Worm (Caenorhabditis elegans): ENCODE measurements around the gene gei-1.

Gene gei-1

DNA sequence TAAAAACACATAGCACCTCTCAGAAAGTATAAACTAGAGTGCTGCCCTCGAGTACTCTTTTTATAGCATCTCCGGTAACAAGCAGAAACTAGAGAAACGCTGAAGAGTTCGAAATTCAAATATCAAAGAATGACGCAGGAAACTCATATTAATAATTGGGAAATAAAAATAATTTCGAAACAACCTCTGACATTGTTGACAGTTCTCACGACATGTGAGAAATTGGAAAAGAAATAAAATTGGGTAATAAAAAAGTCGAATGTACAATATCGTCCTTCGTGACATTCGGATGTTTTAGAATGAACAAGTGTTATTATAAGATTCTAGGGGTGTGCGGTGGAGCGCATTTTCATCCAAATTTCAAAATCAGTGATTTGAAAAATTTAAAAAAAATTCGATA is 27.6 kb downstream of the gei-1 start:
- TF ChIP-seq php-3 (GFP tag; IDR thresholded peaks at IDR 0.05) (no peak; the same call in 1 of the 2 replicates), lin-38 (GFP tag; IDR thresholded peaks at IDR 0.05) (peak; percentile 29; the same call in 1 of the 2 replicates), daf-16 (GFP tag; optimal IDR thresholded peaks at IDR 0.05) (no peak), daf-16 (tag; optimal IDR thresholded peaks at IDR 0.05) (peak; percentile 52), dve-1 (tag; optimal IDR thresholded peaks at IDR 0.05; ENCODE audit: insufficient read depth) (peak; percentile 51), dmd-6 (GFP tag; IDR thresholded peaks at IDR 0.05) (peak; percentile 33; the same call in 1 of the 2 replicates)

DNA sequence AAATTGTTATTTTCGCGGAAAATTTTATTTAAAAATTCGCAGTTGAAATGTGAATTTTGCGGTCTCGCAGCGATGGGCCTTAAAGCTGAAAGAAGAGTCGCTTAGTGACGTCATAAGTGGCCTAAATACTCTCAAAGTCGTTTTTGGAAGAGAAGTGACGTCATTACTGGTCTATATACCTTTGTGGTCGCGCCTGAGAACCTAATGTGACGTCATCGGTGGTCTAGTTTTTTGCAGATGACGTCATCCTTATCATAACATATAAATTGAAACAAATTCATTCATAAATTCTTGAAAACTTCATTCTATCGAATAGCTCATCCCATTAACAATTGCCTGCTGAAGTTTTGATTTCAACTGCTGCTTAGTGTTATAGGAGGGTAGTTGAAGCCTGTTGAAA is 32.5 kb downstream of the gei-1 start:
- TF ChIP-seq nhr-76 (tag; optimal IDR thresholded peaks at IDR 0.05), result no peak
- no peak for TF ChIP-seq nhr-102 (tag; optimal IDR thresholded peaks at IDR 0.05)
- no peak for TF ChIP-seq ces-1 (GFP tag; optimal IDR thresholded peaks at IDR 0.05)
- TF ChIP-seq T20F7.1 (GFP tag; optimal IDR thresholded peaks at IDR 0.05), result no peak
- TF ChIP-seq daf-12 (tag; optimal IDR thresholded peaks at IDR 0.05), result no peak

DNA sequence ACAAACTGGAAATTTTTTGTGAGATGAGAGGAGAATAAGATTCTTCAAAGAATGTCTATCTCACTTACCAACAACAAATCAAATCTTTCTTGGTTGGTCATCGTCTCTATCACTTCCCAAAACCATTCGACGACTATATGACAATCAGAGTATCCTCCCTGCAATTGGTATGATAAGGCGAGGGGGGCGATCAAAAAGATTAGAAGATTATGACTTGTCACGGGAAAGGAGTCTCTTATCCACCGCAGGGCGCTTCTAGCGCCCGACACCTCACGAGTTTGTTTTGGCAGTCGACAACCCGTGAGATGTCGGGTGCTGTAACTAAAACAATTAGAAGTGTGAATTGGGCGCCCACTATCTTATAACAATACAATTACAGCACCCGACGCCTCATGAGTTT is 33.0 kb downstream of the gei-1 start:
- TF ChIP-seq lin-13 (GFP tag; optimal IDR thresholded peaks at IDR 0.05), result peak; percentile 25
- TF ChIP-seq unc-39 (tag; optimal IDR thresholded peaks at IDR 0.05), result no peak
- no peak for TF ChIP-seq skn-1 (tag; optimal IDR thresholded peaks at IDR 0.05)
- peak; percentile 66 for TF ChIP-seq snpc-4 (tag; optimal IDR thresholded peaks at IDR 0.05)
- TF ChIP-seq ZK337.2 (GFP tag; IDR thresholded peaks at IDR 0.05), result no peak
- TF ChIP-seq hlh-30 (tag; optimal IDR thresholded peaks at IDR 0.05; ENCODE audit: insufficient read depth), result peak; percentile 81
- 0 out of 2 replicates have a peak, but pooled peaks have one; percentile 29 for TF ChIP-seq tra-1 (GFP tag; IDR thresholded peaks at IDR 0.05)
- TF ChIP-seq mep-1 (tag; optimal IDR thresholded peaks at IDR 0.05), result peak; percentile 15
- peak; percentile 17; the same call in 1 of the 2 replicates for TF ChIP-seq dmd-6 (GFP tag; IDR thresholded peaks at IDR 0.05)
- no peak for TF ChIP-seq ces-1 (GFP tag; optimal IDR thresholded peaks at IDR 0.05)
- TF ChIP-seq hlh-11 (tag; optimal IDR thresholded peaks at IDR 0.05), result peak; percentile 27
- no peak for TF ChIP-seq saeg-2 (GFP tag; IDR thresholded peaks at IDR 0.05)
- no peak for TF ChIP-seq ceh-32 (tag; optimal IDR thresholded peaks at IDR 0.05; ENCODE audit: poor library complexity)
- peak; percentile 38 for TF ChIP-seq nhr-28 (tag; optimal IDR thresholded peaks at IDR 0.05)
- peak in 1 of 2 experiments; percentile 24 for TF ChIP-seq mdl-1 (tag; optimal IDR thresholded peaks at IDR 0.05)
- no peak for TF ChIP-seq ceh-82 (tag; optimal IDR thresholded peaks at IDR 0.05)
- TF ChIP-seq jun-1 (tag; optimal IDR thresholded peaks at IDR 0.05), result no peak

DNA sequence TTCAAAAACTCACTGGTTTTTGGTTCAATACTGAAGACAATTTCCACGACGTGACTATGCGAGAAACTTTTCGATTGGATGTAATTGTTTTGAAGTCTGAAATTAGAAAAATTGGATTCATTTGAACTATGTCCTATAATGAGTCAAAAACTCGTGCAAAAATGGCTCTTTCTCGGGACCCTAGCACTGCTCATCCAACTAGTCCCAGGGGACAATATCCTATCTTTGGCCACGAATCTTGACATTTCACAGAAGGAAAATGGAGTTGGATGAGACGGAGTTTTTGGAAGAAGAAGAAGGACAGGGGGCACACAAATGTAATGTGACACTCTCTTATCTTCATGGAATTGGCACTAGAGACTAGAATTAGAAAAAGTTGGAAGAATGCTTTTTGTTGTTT is 37.2 kb downstream of the gei-1 start:
- TF ChIP-seq unc-62 (GFP tag; optimal IDR thresholded peaks at IDR 0.05 in 1 of 2) (peak in 1 of 2 experiments; percentile 97), unc-62 (tag; optimal IDR thresholded peaks at IDR 0.05) (no peak), spr-3 (GFP tag; optimal IDR thresholded peaks at IDR 0.05) (no peak)

ce11 chrIII:3382465-3382864 is 37.8 kb downstream of the gei-1 start:
- TF ChIP-seq attf-4 (tag; optimal IDR thresholded peaks at IDR 0.05) (no peak), aha-1 (tag) (peak; percentile 80), nhr-237 (tag; optimal IDR thresholded peaks at IDR 0.05) (no peak), unc-62 (GFP tag; optimal IDR thresholded peaks at IDR 0.05 in 1 of 2) (peak in 1 of 2 experiments; percentile 85), unc-62 (tag; optimal IDR thresholded peaks at IDR 0.05) (no peak)

DNA sequence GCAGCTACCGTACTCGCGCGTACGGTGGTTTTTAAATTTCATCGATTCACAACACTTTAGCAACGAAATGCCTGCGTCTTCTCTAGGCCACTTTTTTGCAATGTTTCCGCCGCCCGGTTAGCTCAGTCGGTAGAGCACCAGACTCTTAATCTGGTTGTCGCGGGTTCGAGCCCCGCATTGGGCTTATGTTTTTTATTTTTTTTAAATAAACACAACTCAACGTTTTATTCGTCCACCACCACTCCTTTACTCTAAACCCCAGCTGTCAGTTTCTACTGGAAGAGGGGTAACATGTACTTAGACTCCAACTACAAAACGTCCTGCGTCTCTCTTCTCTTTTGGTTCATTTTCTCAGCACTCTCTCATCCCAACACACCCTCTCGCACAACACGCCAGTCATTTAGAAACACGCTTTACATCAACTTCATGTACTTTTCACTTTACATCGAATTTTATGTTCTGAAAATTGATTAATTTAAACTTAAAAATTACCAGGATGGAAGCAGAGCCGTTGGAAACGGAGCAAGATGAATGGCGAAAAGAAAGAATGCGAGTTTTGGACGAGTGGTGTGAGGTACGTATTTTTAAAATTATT is 44.9 kb downstream of the gei-1 start, which contains the start of the genes elmd-1 and hecw-1:
Gene elmd-1 (plus strand): TSS at position 494 of the 595 bp plus-strand sequence.
Gene hecw-1 (minus strand): TSS at position 545 of the 595 bp plus-strand sequence.
- TF ChIP-seq cey-2 (tag; optimal IDR thresholded peaks at IDR 0.05; ENCODE audit: borderline replicate concordance, insufficient read depth) (no peak), unc-39 (tag; optimal IDR thresholded peaks at IDR 0.05) (no peak), ces-1 (GFP tag; optimal IDR thresholded peaks at IDR 0.05) (no peak), tra-1 (GFP tag; IDR thresholded peaks at IDR 0.05) (peak; percentile 72), mdl-1 (tag; optimal IDR thresholded peaks at IDR 0.05) (peak in 1 of 2 experiments; percentile 46), arid-1 (GFP tag; conservative IDR thresholded peaks at IDR 0.05) (peak; percentile 52; the same call in 1 of the 2 replicates), nhr-10 (tag; optimal IDR thresholded peaks at IDR 0.05) (no peak), vab-7 (GFP tag; IDR thresholded peaks at IDR 0.05) (peak; percentile 81), nhr-48 (tag; optimal IDR thresholded peaks at IDR 0.05) (peak; percentile 46), pqm-1 (tag; optimal IDR thresholded peaks at IDR 0.05) (no peak), nhr-102 (tag; optimal IDR thresholded peaks at IDR 0.05) (no peak), nhr-11 (tag; optimal IDR thresholded peaks at IDR 0.05) (no peak), F44E2.7 (GFP tag; IDR thresholded peaks at IDR 0.05) (0 out of 2 replicates have a peak, but pooled peaks have one; percentile 26), ceh-20 (GFP tag; IDR thresholded peaks at IDR 0.05) (peak; percentile 56; the same call in 1 of the 2 replicates), ZK337.2 (GFP tag; IDR thresholded peaks at IDR 0.05) (no peak), egl-43 (GFP tag; IDR thresholded peaks at IDR 0.05) (peak; percentile 87)

Data from whole organism, L4 larva.